ENCODE assay signal across 4 fruit fly cellular contexts in genomic region chrX:16403811-16404420, dm6.
TF ChIP-seq lines count a peak whose summit lies in the region.

No protein-coding gene starts in this region.

TF ChIP-seq in whole organism, adult, 20 proteins besides CTCF, POLR2A, EP300 and RAD21 (continued from another document):
- TF ChIP-seq Hr96 (GFP tag; optimal IDR thresholded peaks at IDR 0.05; lab: Kevin White, UChicago) = peak; percentile 3

TF ChIP-seq in whole organism, embryonic, 481 proteins besides CTCF, POLR2A, EP300 and RAD21 (continued from another document and continues in another):
- TF ChIP-seq wek (GFP tag; optimal IDR thresholded peaks at IDR 0.05; lab: Kevin White, UChicago) (no peak), CG2199 (GFP tag; IDR thresholded peaks at IDR 0.05; lab: Robert Waterston, UW) (no peak), CG17385 (GFP tag; optimal IDR thresholded peaks at IDR 0.05; lab: Kevin White, UChicago) (peak; percentile 68), gce (GFP tag; IDR thresholded peaks at IDR 0.05; lab: Robert Waterston, UW) (peak; percentile 46; the same call in 1 of the 3 replicates), dm (GFP tag; optimal IDR thresholded peaks at IDR 0.05; lab: Kevin White, UChicago) (peak; percentile 9), Scr (GFP tag; IDR thresholded peaks at IDR 0.05; lab: Robert Waterston, UW; ENCODE audit: partially characterized antibody) (no peak), gfzf (GFP tag; optimal IDR thresholded peaks at IDR 0.05; lab: Kevin White, UChicago) (no peak), CG8388 (GFP tag; optimal IDR thresholded peaks at IDR 0.05; lab: Kevin White, UChicago) (peak; percentile 64), CG12299 (tag; optimal IDR thresholded peaks at IDR 0.05; lab: Kevin White, UChicago) (peak; percentile 46), chn (GFP tag; optimal IDR thresholded peaks at IDR 0.05; lab: Kevin White, UChicago) (peak; percentile 35), Nf-YA (GFP tag; IDR thresholded peaks at IDR 0.05; lab: Robert Waterston, UW) (peak; percentile 65), cg (GFP tag; optimal IDR thresholded peaks at IDR 0.05; lab: Kevin White, UChicago) (no peak), org-1 (GFP tag; optimal IDR thresholded peaks at IDR 0.05; lab: Kevin White, UChicago) (peak; percentile 67), psq (GFP tag; optimal IDR thresholded peaks at IDR 0.05; lab: Kevin White, UChicago) (no peak), MTF-1 (GFP tag; optimal IDR thresholded peaks at IDR 0.05; lab: Kevin White, UChicago; ENCODE audit: borderline replicate concordance) (peak; percentile 47), fu2 (GFP tag; optimal IDR thresholded peaks at IDR 0.05; lab: Kevin White, UChicago) (peak; percentile 12), HLH54F (GFP tag; optimal IDR thresholded peaks at IDR 0.05; lab: Kevin White, UChicago) (peak; percentile 41), vnd (GFP tag; IDR thresholded peaks at IDR 0.05; lab: Robert Waterston, UW; ENCODE audit: partially characterized antibody) (no peak), Dll (GFP tag; IDR thresholded peaks at IDR 0.05; lab: Robert Waterston, UW; ENCODE audit: partially characterized antibody) (no peak), Trl (optimal IDR thresholded peaks at IDR 0.05; lab: Kevin White, UChicago) (no peak), Trl (GFP tag; optimal IDR thresholded peaks at IDR 0.05; lab: Kevin White, UChicago) (peak; percentile 51), CG32532 (GFP tag; IDR thresholded peaks at IDR 0.05; lab: Robert Waterston, UW) (peak; percentile 87), Dref (GFP tag; IDR thresholded peaks at IDR 0.05; lab: Robert Waterston, UW) (no peak), CG34376 (GFP tag; optimal IDR thresholded peaks at IDR 0.05; lab: Kevin White, UChicago) (peak; percentile 96), Poxn (GFP tag; IDR thresholded peaks at IDR 0.05; lab: Robert Waterston, UW) (peak; percentile 17; the same call in 1 of the 2 replicates), CG6272 (GFP tag; IDR thresholded peaks at IDR 0.05; lab: Robert Waterston, UW) (peak; percentile 60; the same call in 1 of the 2 replicates), bcd (GFP tag; optimal IDR thresholded peaks at IDR 0.05; lab: Kevin White, UChicago) (peak; percentile 78), lilli (GFP tag; optimal IDR thresholded peaks at IDR 0.05; lab: Kevin White, UChicago) (peak; percentile 89), lab (GFP tag; optimal IDR thresholded peaks at IDR 0.05; lab: Kevin White, UChicago) (peak; percentile 91), CG12155 (GFP tag; optimal IDR thresholded peaks at IDR 0.05; lab: Kevin White, UChicago) (no peak), NfI (GFP tag; optimal IDR thresholded peaks at IDR 0.05; lab: Kevin White, UChicago) (peak; percentile 71), CG10366 (GFP tag; IDR thresholded peaks at IDR 0.05; lab: Robert Waterston, UW) (peak; percentile 77), wor (GFP tag; IDR thresholded peaks at IDR 0.05; lab: Robert Waterston, UW) (peak; percentile 27; the same call in 1 of the 2 replicates), CG4820 (GFP tag; optimal IDR thresholded peaks at IDR 0.05; lab: Kevin White, UChicago) (peak; percentile 52), CG8478 (optimal IDR thresholded peaks at IDR 0.05; lab: Kevin White, UChicago) (no peak), CG9932 (GFP tag; IDR thresholded peaks at IDR 0.05; lab: Robert Waterston, UW) (peak; percentile 72), CG10543 (GFP tag; optimal IDR thresholded peaks at IDR 0.05; lab: Kevin White, UChicago) (peak; percentile 44), CG5180 (GFP tag; optimal IDR thresholded peaks at IDR 0.05; lab: Kevin White, UChicago) (peak; percentile 22), CG8944 (GFP tag; optimal IDR thresholded peaks at IDR 0.05; lab: Kevin White, UChicago) (peak; percentile 26), Dbx (GFP tag; IDR thresholded peaks at IDR 0.05; lab: Robert Waterston, UW) (peak; percentile 71; the same call in 2 of the 3 replicates), ssp (GFP tag; IDR thresholded peaks at IDR 0.05; lab: Robert Waterston, UW) (peak; percentile 53; the same call in 1 of the 2 replicates), phol (tag; optimal IDR thresholded peaks at IDR 0.05; lab: Kevin White, UChicago) (peak; percentile 74)

TF ChIP-seq in whole organism, prepupa, 60 proteins besides CTCF, POLR2A, EP300 and RAD21 (continued from another document):
- TF ChIP-seq Sox102F (GFP tag; optimal IDR thresholded peaks at IDR 0.05; lab: Kevin White, UChicago) = peak; percentile 49
- TF ChIP-seq fd59A (GFP tag; optimal IDR thresholded peaks at IDR 0.05; lab: Kevin White, UChicago) = no peak
- peak; percentile 48 for TF ChIP-seq cyc (GFP tag; optimal IDR thresholded peaks at IDR 0.05; lab: Kevin White, UChicago)
- no peak for TF ChIP-seq CG9139 (GFP tag; optimal IDR thresholded peaks at IDR 0.05; lab: Kevin White, UChicago)
- peak; percentile 54 for TF ChIP-seq CG11762 (GFP tag; optimal IDR thresholded peaks at IDR 0.05; lab: Kevin White, UChicago; ENCODE audit: insufficient read depth)
- no peak for TF ChIP-seq CG1621 (tag; optimal IDR thresholded peaks at IDR 0.05; lab: Kevin White, UChicago)
- TF ChIP-seq CG34406 (GFP tag; optimal IDR thresholded peaks at IDR 0.05; lab: Kevin White, UChicago) = peak; percentile 64
- no peak for TF ChIP-seq achi (GFP tag; optimal IDR thresholded peaks at IDR 0.05; lab: Kevin White, UChicago)
- TF ChIP-seq Hr4 (GFP tag; optimal IDR thresholded peaks at IDR 0.05; lab: Kevin White, UChicago) = peak; percentile 83
- TF ChIP-seq salr (GFP tag; optimal IDR thresholded peaks at IDR 0.05; lab: Kevin White, UChicago) = no peak
- peak; percentile 24 for TF ChIP-seq Ets21C (GFP tag; optimal IDR thresholded peaks at IDR 0.05; lab: Kevin White, UChicago)
- TF ChIP-seq dac (GFP tag; optimal IDR thresholded peaks at IDR 0.05; lab: Kevin White, UChicago) = peak; percentile 38
- TF ChIP-seq Eip93F (GFP tag; optimal IDR thresholded peaks at IDR 0.05; lab: Kevin White, UChicago) = peak; percentile 45
- no peak for TF ChIP-seq acj6 (GFP tag; optimal IDR thresholded peaks at IDR 0.05; lab: Kevin White, UChicago)
- TF ChIP-seq CG3032 (tag; optimal IDR thresholded peaks at IDR 0.05; lab: Kevin White, UChicago) = no peak
- TF ChIP-seq topi (GFP tag; optimal IDR thresholded peaks at IDR 0.05; lab: Kevin White, UChicago) = no peak
- TF ChIP-seq fd85E (GFP tag; optimal IDR thresholded peaks at IDR 0.05; lab: Kevin White, UChicago) = no peak
- peak; percentile 38 for TF ChIP-seq CG4318 (GFP tag; optimal IDR thresholded peaks at IDR 0.05; lab: Kevin White, UChicago)
- no peak for TF ChIP-seq dsx (GFP tag; optimal IDR thresholded peaks at IDR 0.05; lab: Kevin White, UChicago; ENCODE audit: poor library complexity, severe bottlenecking)
- no peak for TF ChIP-seq Met (GFP tag; optimal IDR thresholded peaks at IDR 0.05; lab: Kevin White, UChicago)
- TF ChIP-seq CG10669 (GFP tag; optimal IDR thresholded peaks at IDR 0.05; lab: Kevin White, UChicago) = no peak
- no peak for TF ChIP-seq CG6808 (GFP tag; optimal IDR thresholded peaks at IDR 0.05; lab: Kevin White, UChicago)
- TF ChIP-seq net (GFP tag; optimal IDR thresholded peaks at IDR 0.05; lab: Kevin White, UChicago) = peak; percentile 73
- TF ChIP-seq OdsH (GFP tag; optimal IDR thresholded peaks at IDR 0.05; lab: Kevin White, UChicago) = no peak
- peak; percentile 75 for TF ChIP-seq Gug (GFP tag; IDR thresholded peaks at IDR 0.05; lab: Robert Waterston, UW)
- no peak for TF ChIP-seq lz (GFP tag; optimal IDR thresholded peaks at IDR 0.05; lab: Kevin White, UChicago)
- peak; percentile 74 for TF ChIP-seq CG3919 (GFP tag; optimal IDR thresholded peaks at IDR 0.05; lab: Kevin White, UChicago)
- peak; percentile 62 for TF ChIP-seq Lpt (GFP tag; optimal IDR thresholded peaks at IDR 0.05; lab: Kevin White, UChicago)
- peak; percentile 86 for TF ChIP-seq svp (GFP tag; lab: Kevin White, UChicago)
- no peak for TF ChIP-seq Hr39 (GFP tag; optimal IDR thresholded peaks at IDR 0.05; lab: Kevin White, UChicago)
- TF ChIP-seq Sox15 (GFP tag; optimal IDR thresholded peaks at IDR 0.05; lab: Kevin White, UChicago) = peak; percentile 35
- TF ChIP-seq Smox (GFP tag; optimal IDR thresholded peaks at IDR 0.05; lab: Kevin White, UChicago) = no peak
- TF ChIP-seq fkh (GFP tag; optimal IDR thresholded peaks at IDR 0.05; lab: Kevin White, UChicago) = no peak
- no peak for TF ChIP-seq spab (GFP tag; optimal IDR thresholded peaks at IDR 0.05; lab: Kevin White, UChicago)
- no peak for TF ChIP-seq Eip75B (GFP tag; optimal IDR thresholded peaks at IDR 0.05; lab: Kevin White, UChicago)
- peak; percentile 84 for TF ChIP-seq CG8119 (GFP tag; IDR thresholded peaks at IDR 0.05; lab: Robert Waterston, UW)
- TF ChIP-seq CG10631 (GFP tag; optimal IDR thresholded peaks at IDR 0.05; lab: Kevin White, UChicago) = peak; percentile 53
- no peak for TF ChIP-seq CG6854 (GFP tag; optimal IDR thresholded peaks at IDR 0.05; lab: Kevin White, UChicago)
- peak; percentile 89 for TF ChIP-seq eg (GFP tag; IDR thresholded peaks at IDR 0.05; lab: Robert Waterston, UW)
- TF ChIP-seq CG6163 (GFP tag; IDR thresholded peaks at IDR 0.05; lab: Robert Waterston, UW) = peak; percentile 82

TF ChIP-seq in whole organism, wandering third instar larva, 38 proteins besides CTCF, POLR2A, EP300 and RAD21 (continued from another document):
- no peak for TF ChIP-seq tai (GFP tag; optimal IDR thresholded peaks at IDR 0.05; lab: Kevin White, UChicago)
- no peak for TF ChIP-seq Vsx2 (GFP tag; optimal IDR thresholded peaks at IDR 0.05; lab: Kevin White, UChicago; ENCODE audit: partially characterized antibody)
- TF ChIP-seq sv (GFP tag; optimal IDR thresholded peaks at IDR 0.05; lab: Kevin White, UChicago) = peak; percentile 61
- TF ChIP-seq rgr (GFP tag; optimal IDR thresholded peaks at IDR 0.05; lab: Kevin White, UChicago) = no peak
- no peak for TF ChIP-seq pan (optimal IDR thresholded peaks at IDR 0.05; lab: Kevin White, UChicago)
- no peak for TF ChIP-seq sage (GFP tag; optimal IDR thresholded peaks at IDR 0.05; lab: Kevin White, UChicago)
- TF ChIP-seq h (GFP tag; optimal IDR thresholded peaks at IDR 0.05; lab: Kevin White, UChicago) = peak; percentile 82
- TF ChIP-seq jim (GFP tag; optimal IDR thresholded peaks at IDR 0.05; lab: Kevin White, UChicago) = no peak
- peak; percentile 56 for TF ChIP-seq br (GFP tag; optimal IDR thresholded peaks at IDR 0.05; lab: Kevin White, UChicago)
- TF ChIP-seq Dif (GFP tag; optimal IDR thresholded peaks at IDR 0.05; lab: Kevin White, UChicago; ENCODE audit: partially characterized antibody) = no peak
- no peak for TF ChIP-seq usp (GFP tag; optimal IDR thresholded peaks at IDR 0.05; lab: Kevin White, UChicago)
- no peak for TF ChIP-seq GATAd (GFP tag; optimal IDR thresholded peaks at IDR 0.05; lab: Kevin White, UChicago)
- TF ChIP-seq foxo (GFP tag; optimal IDR thresholded peaks at IDR 0.05; lab: Kevin White, UChicago) = peak in 1 of 2 experiments; percentile 73
- TF ChIP-seq HLH106 (tag; optimal IDR thresholded peaks at IDR 0.05; lab: Kevin White, UChicago) = peak; percentile 33
- no peak for TF ChIP-seq CrebA (GFP tag; optimal IDR thresholded peaks at IDR 0.05; lab: Kevin White, UChicago; ENCODE audit: borderline replicate concordance)
